Fruit fly (Drosophila melanogaster): ENCODE results near the gene r.

The r gene

dm6 chrX:16637594-16638485, 17.3 kb upstream of the r start, which contains the start of gene RpS19a (continued):
- TF ChIP-seq dm (GFP tag; optimal IDR thresholded peaks at IDR 0.05) (peak; percentile 85), pan (optimal IDR thresholded peaks at IDR 0.05) (no peak), pan (GFP tag; optimal IDR thresholded peaks at IDR 0.05 in 1 of 2, IDR thresholded peaks at IDR 0.05 in 1 of 2) (peak in 1 of 2 experiments; percentile 72), sim (GFP tag; IDR thresholded peaks at IDR 0.05) (peak; percentile 79), CG4282 (GFP tag; optimal IDR thresholded peaks at IDR 0.05) (no peak), CG30431 (GFP tag; optimal IDR thresholded peaks at IDR 0.05) (peak; percentile 62), CG42726 (GFP tag; IDR thresholded peaks at IDR 0.05; ENCODE audit: partially characterized antibody) (no peak), D (optimal IDR thresholded peaks at IDR 0.05) (no peak), D (GFP tag; optimal IDR thresholded peaks at IDR 0.05) (peak; percentile 66), Fer2 (tag; optimal IDR thresholded peaks at IDR 0.05) (peak; percentile 54), ac (GFP tag; optimal IDR thresholded peaks at IDR 0.05) (peak; percentile 75), Side (GFP tag; optimal IDR thresholded peaks at IDR 0.05) (peak; percentile 65), CG6272 (GFP tag; IDR thresholded peaks at IDR 0.05) (peak; percentile 47), mld (GFP tag; IDR thresholded peaks at IDR 0.05; ENCODE audit: partially characterized antibody) (0 out of 3 replicates have a peak, but pooled peaks have one; percentile 4), Chrac-16 (GFP tag; optimal IDR thresholded peaks at IDR 0.05) (no peak), ro (GFP tag; IDR thresholded peaks at IDR 0.05) (no peak; the same call in 1 of the 2 replicates), C15 (GFP tag; IDR thresholded peaks at IDR 0.05) (peak; percentile 68; the same call in 1 of the 3 replicates), Doc2 (GFP tag; IDR thresholded peaks at IDR 0.05) (no peak), CG12391 (tag; optimal IDR thresholded peaks at IDR 0.05) (peak; percentile 72), CG15269 (tag; optimal IDR thresholded peaks at IDR 0.05) (peak; percentile 74), CG6654 (GFP tag; optimal IDR thresholded peaks at IDR 0.05) (peak; percentile 55), Aef1 (GFP tag; IDR thresholded peaks at IDR 0.05) (peak; percentile 64), klu (GFP tag; IDR thresholded peaks at IDR 0.05) (0 out of 2 replicates have a peak, but pooled peaks have one; percentile 33), HLHmδ (GFP tag; optimal IDR thresholded peaks at IDR 0.05) (peak; percentile 97), CG1647 (GFP tag; optimal IDR thresholded peaks at IDR 0.05) (peak; percentile 53), CG3163 (GFP tag; optimal IDR thresholded peaks at IDR 0.05) (peak; percentile 29), jing (GFP tag; optimal IDR thresholded peaks at IDR 0.05) (no peak), Optix (GFP tag; IDR thresholded peaks at IDR 0.05) (peak; percentile 66; the same call in 2 of the 3 replicates), NC2β (GFP tag; optimal IDR thresholded peaks at IDR 0.05) (peak; percentile 87), CG13894 (tag; optimal IDR thresholded peaks at IDR 0.05) (peak; percentile 75), CG12104 (GFP tag; optimal IDR thresholded peaks at IDR 0.05) (peak; percentile 84), Doc3 (GFP tag; IDR thresholded peaks at IDR 0.05; ENCODE audit: partially characterized antibody) (no peak), MTF-1 (GFP tag; optimal IDR thresholded peaks at IDR 0.05; ENCODE audit: borderline replicate concordance) (peak; percentile 95), Ravus (GFP tag; IDR thresholded peaks at IDR 0.05) (no peak), ken (GFP tag; IDR thresholded peaks at IDR 0.05) (peak; percentile 78; the same call in 2 of the 3 replicates), Opbp (GFP tag; IDR thresholded peaks at IDR 0.05; ENCODE audit: partially characterized antibody) (peak; percentile 99), CG7372 (GFP tag; IDR thresholded peaks at IDR 0.05) (peak; percentile 60; the same call in 1 of the 2 replicates), CG2678 (tag; optimal IDR thresholded peaks at IDR 0.05) (peak; percentile 70), sqz (GFP tag; optimal IDR thresholded peaks at IDR 0.05) (peak; percentile 87), crc (GFP tag; optimal IDR thresholded peaks at IDR 0.05) (peak; percentile 39), CG10366 (GFP tag; IDR thresholded peaks at IDR 0.05) (peak; percentile 70), Taf1 (GFP tag; IDR thresholded peaks at IDR 0.05) (peak; percentile 21; the same call in 1 of the 2 replicates), ap (GFP tag; IDR thresholded peaks at IDR 0.05) (peak; percentile 66), trem (tag; optimal IDR thresholded peaks at IDR 0.05) (peak; percentile 87), Tbp (GFP tag; optimal IDR thresholded peaks at IDR 0.05) (no peak), dan (GFP tag; IDR thresholded peaks at IDR 0.05) (no peak), sd (tag; optimal IDR thresholded peaks at IDR 0.05) (no peak), ems (GFP tag; optimal IDR thresholded peaks at IDR 0.05) (peak; percentile 15), Asciz (GFP tag; optimal IDR thresholded peaks at IDR 0.05) (peak; percentile 85)
